Fruit fly (Drosophila melanogaster) whole organism, wandering third instar larva: ENCODE data around the gene CG14613.
A peak's percentile ranks its signal among the peaks of the same experiment; 100 is the strongest.

ENCODE experiments used
- CG9705 ChIP-seq: fragments of 200-800 bp; sonication (Bioruptor generic); optimal IDR thresholded peaks from 2 replicates; lab custom pipeline; 2018; ENCODE audit warnings: missing biosample characterization, mild to moderate bottlenecking, missing genetic modification characterization
- Dfd ChIP-seq: fragments of >200 bp; optimal IDR thresholded peaks from 2 replicates; lab custom pipeline; 2017; ENCODE audit warnings: missing biosample characterization, missing genetic modification characterization
- Myc ChIP-seq: fragments of >200 bp; optimal IDR thresholded peaks from 2 replicates; lab custom pipeline; 2017
- Sp1 ChIP-seq: fragments of 200-800 bp; sonication (Bioruptor generic); optimal IDR thresholded peaks from 3 replicates; lab custom pipeline; 2019; ENCODE audit warnings: missing biosample characterization, mild to moderate bottlenecking, missing genetic modification characterization, moderate library complexity
- br ChIP-seq: fragments of 200-800 bp; sonication (Bioruptor generic); optimal IDR thresholded peaks from 2 replicates; lab custom pipeline; 2016; ENCODE audit warnings: missing biosample characterization, missing genetic modification characterization
- dl ChIP-seq, 2 experiments: fragments of 175-275, 200-275 bp in 1 of 2; fragments of 200-275 bp in 1 of 2; sonication (Bioruptor generic); optimal IDR thresholded peaks; lab custom pipeline; 2018; ENCODE audit warnings: mild to moderate bottlenecking in 2 of 2, missing biosample characterization in 2 of 2, missing genetic modification characterization in 2 of 2, moderate library complexity in 2 of 2; ENCODE audit not compliant: partially characterized antibody in 2 of 2, insufficient read depth in 1 of 2
- dmrt93B ChIP-seq: fragments of 200-800 bp; sonication (Bioruptor generic); optimal IDR thresholded peaks from 2 replicates; lab custom pipeline; 2018; ENCODE audit warnings: missing biosample characterization, mild to moderate bottlenecking, missing genetic modification characterization
- jim ChIP-seq: fragments of 175-275, 200-325 bp; sonication (Bioruptor generic); optimal IDR thresholded peaks from 2 replicates; lab custom pipeline; 2016; ENCODE audit warnings: missing biosample characterization, mild to moderate bottlenecking, missing genetic modification characterization
- lola ChIP-seq: fragments of >200 bp; optimal IDR thresholded peaks from 2 replicates; lab custom pipeline; 2017; ENCODE audit warnings: missing biosample characterization, missing genetic modification characterization
- pan ChIP-seq: fragments of >200 bp; optimal IDR thresholded peaks from 2 replicates; lab custom pipeline; 2017
- psq ChIP-seq: fragments of 200-800 bp; sonication (Bioruptor generic); optimal IDR thresholded peaks from 3 replicates; lab custom pipeline; 2017; ENCODE audit warnings: missing biosample characterization, mild to moderate bottlenecking, missing genetic modification characterization, moderate library complexity
- rgr ChIP-seq: fragments of 200-800 bp; sonication (Bioruptor generic); optimal IDR thresholded peaks from 3 replicates; lab custom pipeline; 2016; ENCODE audit warnings: missing biosample characterization, mild to moderate bottlenecking, missing genetic modification characterization
- sv ChIP-seq: fragments of 200-800 bp; sonication (Bioruptor generic); optimal IDR thresholded peaks from 3 replicates; lab custom pipeline; 2016; ENCODE audit warnings: missing biosample characterization, missing genetic modification characterization
- woc ChIP-seq: sonication (Bioruptor generic); optimal IDR thresholded peaks from 2 replicates; lab custom pipeline; 2016; ENCODE audit warnings: missing biosample characterization, mild to moderate bottlenecking, missing genetic modification characterization

- TF ChIP-seq woc (GFP tag; lab: Kevin White, UChicago) (peak; percentile 41), CG9705 (GFP tag; lab: Kevin White, UChicago) (no peak), Myc (lab: Kevin White, UChicago) (no peak), rgr (GFP tag; lab: Kevin White, UChicago) (peak; percentile 30), pan (lab: Kevin White, UChicago) (no peak), dl (GFP tag; optimal IDR thresholded peaks at IDR 0.05; lab: Kevin White, UChicago; ENCODE audit: insufficient read depth in 1 of 2, partially characterized antibody in 2 of 2) (no peak), Dfd (GFP tag; lab: Kevin White, UChicago) (no peak), jim (GFP tag; lab: Kevin White, UChicago) (no peak), lola (no peak), Sp1 (GFP tag; lab: Kevin White, UChicago) (no peak), dmrt93B (no peak), br (GFP tag; lab: Kevin White, UChicago) (no peak), psq (GFP tag; lab: Kevin White, UChicago) (peak; percentile 8), sv (GFP tag; lab: Kevin White, UChicago) (no peak)
Observed at dm6 chrX:22487667-22488593, 16.1 kb upstream of the CG14613 start.
